Worm (Caenorhabditis elegans): ENCODE results near the gene rab-35.

DNA sequence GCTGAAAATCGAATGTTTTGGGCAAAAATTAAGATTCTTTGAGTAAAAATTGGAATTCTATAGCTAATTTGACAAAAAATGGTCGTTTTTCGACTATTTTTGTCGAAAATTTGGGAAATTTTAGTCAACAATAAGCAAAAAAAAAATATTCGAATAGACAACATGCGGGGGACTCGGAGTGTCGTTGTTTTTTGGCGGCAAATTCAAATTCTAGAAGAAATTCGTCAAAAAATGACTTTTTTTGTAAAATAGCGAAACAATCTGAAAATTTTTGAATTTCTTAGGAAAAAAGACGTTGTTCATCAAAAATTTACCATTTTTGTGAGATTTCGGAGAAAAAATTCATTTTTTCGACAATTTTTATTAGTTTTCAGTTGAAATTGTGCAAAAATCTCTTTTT is 27.7 kb downstream of the rab-35 start:
- TF ChIP-seq mes-2 (tag; optimal IDR thresholded peaks at IDR 0.05; ENCODE audit: poor library complexity, severe bottlenecking) (no peak), fos-1 (tag; optimal IDR thresholded peaks at IDR 0.05) (no peak), nhr-28 (tag; optimal IDR thresholded peaks at IDR 0.05) (no peak), nhr-111 (GFP tag; optimal IDR thresholded peaks at IDR 0.05) (no peak), ztf-11 (tag; optimal IDR thresholded peaks at IDR 0.05) (no peak), pha-4 (GFP tag; IDR thresholded peaks at IDR 0.05) (no peak), pha-4 (tag; optimal IDR thresholded peaks at IDR 0.05) (no peak), gei-8 (GFP tag; optimal IDR thresholded peaks at IDR 0.05) (no peak), daf-12 (tag; optimal IDR thresholded peaks at IDR 0.05) (no peak), nhr-25 (tag; optimal IDR thresholded peaks at IDR 0.05; ENCODE audit: borderline replicate concordance, insufficient read depth) (no peak), nhr-10 (tag; optimal IDR thresholded peaks at IDR 0.05) (no peak), aly-2 (tag; optimal IDR thresholded peaks at IDR 0.05) (no peak)

Data from whole organism, L4 larva.